Worm (Caenorhabditis elegans) whole organism, young adult: Measurements from ENCODE around the gene spe-39.

Experiments used
- B0261.1 ChIP-seq: sonication (generic microtip); optimal IDR thresholded peaks from 2 replicates; lab custom pipeline; 2016; ENCODE audit warnings: mild to moderate bottlenecking, missing genetic modification characterization, moderate library complexity, missing compliant biosample characterization
- B0336.3 ChIP-seq: fragments of 200-800 bp; sonication (Bioruptor generic); IDR thresholded peaks from 2 replicates; pipeline ENCODE4 v1.3.6; 2022; ENCODE audit warnings: missing genetic modification characterization, missing compliant biosample characterization
- F10E7.11 ChIP-seq: sonication (generic microtip); optimal IDR thresholded peaks from 2 replicates; lab custom pipeline; 2017; ENCODE audit warnings: mild to moderate bottlenecking, missing genetic modification characterization, moderate library complexity, missing compliant biosample characterization
- F37B4.10 ChIP-seq: fragments of 200-800 bp; sonication (Bioruptor generic); IDR thresholded peaks from 2 replicates; pipeline ENCODE4 v1.3.6; 2022; ENCODE audit warnings: missing genetic modification characterization, missing compliant biosample characterization
- F39B2.1 ChIP-seq: fragments of 200-800 bp; sonication (Bioruptor generic); IDR thresholded peaks from 2 replicates; pipeline ENCODE4 v1.3.6; 2022; ENCODE audit warnings: missing genetic modification reagents, missing genetic modification characterization, missing compliant biosample characterization
- F57A8.1 ChIP-seq: fragments of 200-800 bp; sonication (Bioruptor generic); optimal IDR thresholded peaks from 2 replicates; lab custom pipeline; 2018; ENCODE audit warnings: mild to moderate bottlenecking, missing genetic modification characterization, moderate library complexity, missing compliant biosample characterization
- F57C9.4 ChIP-seq: sonication (generic microtip); optimal IDR thresholded peaks from 2 replicates; lab custom pipeline; 2017; ENCODE audit warnings: mild to moderate bottlenecking, missing genetic modification characterization, missing compliant biosample characterization
- K11D2.4 ChIP-seq: fragments of 200-800 bp; sonication (Bioruptor generic); IDR thresholded peaks from 2 replicates; pipeline ENCODE4 v1.3.6; 2022; ENCODE audit warnings: missing genetic modification reagents, missing genetic modification characterization, missing compliant biosample characterization
- K12H6.12 ChIP-seq: fragments of 200-800 bp; sonication (Bioruptor generic); optimal IDR thresholded peaks from 2 replicates; lab custom pipeline; 2018; ENCODE audit warnings: mild to moderate bottlenecking, missing genetic modification characterization, missing compliant biosample characterization
- T07F8.4 ChIP-seq: sonication (generic microtip); optimal IDR thresholded peaks from 2 replicates; lab custom pipeline; 2016; ENCODE audit warnings: mild to moderate bottlenecking, missing genetic modification characterization, moderate library complexity, missing compliant biosample characterization
- Y53F4B.3 ChIP-seq: fragments of 200-800 bp; sonication (Bioruptor generic); IDR thresholded peaks from 2 replicates; pipeline ENCODE4 v1.3.6; 2022; ENCODE audit warnings: missing genetic modification reagents, missing genetic modification characterization, missing compliant biosample characterization
- Y67H2A.10 ChIP-seq: fragments of 200-800 bp; sonication (Bioruptor generic); conservative IDR thresholded peaks from 2 replicates; pipeline ENCODE4 v1.3.6; 2022; ENCODE audit warnings: missing genetic modification reagents, missing genetic modification characterization, missing compliant biosample characterization
- Y95B8A.8 ChIP-seq: fragments of 200-800 bp; sonication (Bioruptor generic); IDR thresholded peaks from 2 replicates; pipeline ENCODE4 v1.3.6; 2022; ENCODE audit warnings: missing genetic modification reagents, missing genetic modification characterization, missing compliant biosample characterization
- aptf-2 ChIP-seq: fragments of 200-800 bp; sonication (Bioruptor generic); conservative IDR thresholded peaks from 2 replicates; pipeline ENCODE4 v1.3.6; 2022; ENCODE audit warnings: missing genetic modification reagents, missing genetic modification characterization, missing compliant biosample characterization
- aptf-3 ChIP-seq: fragments of 200-800 bp; sonication (Bioruptor generic); IDR thresholded peaks from 2 replicates; pipeline ENCODE4 v1.3.6; 2022; ENCODE audit warnings: missing genetic modification characterization, missing compliant biosample characterization
- attf-6 ChIP-seq: fragments of 200-800 bp; sonication (Bioruptor generic); IDR thresholded peaks from 2 replicates; pipeline ENCODE4 v1.3.6; 2022; ENCODE audit warnings: missing genetic modification reagents, missing genetic modification characterization, missing compliant biosample characterization
- bed-1 ChIP-seq: fragments of 200-800 bp; sonication (Bioruptor generic); IDR thresholded peaks from 2 replicates; pipeline ENCODE4 v1.3.6; 2022; ENCODE audit warnings: missing genetic modification reagents, missing genetic modification characterization, missing compliant biosample characterization
- cebp-1 ChIP-seq, 2 experiments: fragments of 200-800 bp in 1 of 2; sonication (Bioruptor generic) in 1 of 2; sonication (generic microtip) in 1 of 2; IDR thresholded peaks in 1 of 2; optimal IDR thresholded peaks in 1 of 2; 2 replicates each; pipeline versions ENCODE4 v1.3.6 to Lab custom; 2017 to 2022; ENCODE audit warnings: missing compliant biosample characterization in 2 of 2, missing genetic modification characterization in 2 of 2, mild to moderate bottlenecking in 1 of 2, missing genetic modification reagents in 1 of 2, moderate library complexity in 1 of 2
- cebp-2 ChIP-seq: fragments of 200-800 bp; sonication (Bioruptor generic); IDR thresholded peaks from 2 replicates; pipeline ENCODE4 v1.3.6; 2022; ENCODE audit warnings: missing genetic modification characterization, missing compliant biosample characterization
- ceh-100 ChIP-seq: fragments of 200-800 bp; sonication (Bioruptor generic); IDR thresholded peaks from 2 replicates; pipeline ENCODE4 v1.3.6; 2022; ENCODE audit warnings: missing genetic modification reagents, missing genetic modification characterization, missing compliant biosample characterization
- ceh-40 ChIP-seq: fragments of 200-800 bp; sonication (Bioruptor generic); IDR thresholded peaks from 2 replicates; pipeline ENCODE4 v1.3.6; 2022; ENCODE audit warnings: missing genetic modification characterization, missing compliant biosample characterization
- dox-1 ChIP-seq: fragments of 200-800 bp; sonication (Bioruptor generic); IDR thresholded peaks from 2 replicates; pipeline ENCODE4 v1.3.6; 2022; ENCODE audit warnings: missing genetic modification reagents, missing genetic modification characterization, missing compliant biosample characterization
- egrh-3 ChIP-seq: fragments of 200-800 bp; sonication (Bioruptor generic); IDR thresholded peaks from 2 replicates; pipeline ENCODE4 v1.3.6; 2022; ENCODE audit warnings: missing genetic modification reagents, missing genetic modification characterization, missing compliant biosample characterization
- ets-4 ChIP-seq: fragments of 200-800 bp; sonication (Bioruptor generic); optimal IDR thresholded peaks from 2 replicates; lab custom pipeline; 2018; ENCODE audit warnings: mild to moderate bottlenecking, missing genetic modification characterization, missing compliant biosample characterization
- fkh-3 ChIP-seq: sonication (generic microtip); optimal IDR thresholded peaks from 2 replicates; lab custom pipeline; 2016; ENCODE audit warnings: mild to moderate bottlenecking, missing genetic modification characterization, missing compliant biosample characterization
- him-1 ChIP-seq: sonication (generic microtip); optimal IDR thresholded peaks from 2 replicates; lab custom pipeline; 2016; ENCODE audit warnings: missing genotype, missing genetic modification reagents, missing genetic modification characterization, missing compliant biosample characterization
- hlh-12 ChIP-seq: sonication (generic microtip); optimal IDR thresholded peaks from 2 replicates; lab custom pipeline; 2016; ENCODE audit warnings: missing genetic modification characterization, missing compliant biosample characterization
- hrde-1 ChIP-seq: sonication (generic microtip); optimal IDR thresholded peaks from 2 replicates; lab custom pipeline; 2016; ENCODE audit warnings: missing genetic modification characterization, mild to moderate bottlenecking, missing compliant biosample characterization, moderate library complexity, missing genotype, missing genetic modification reagents, borderline replicate concordance
- lin-26 ChIP-seq: fragments of 200-800 bp; sonication (Bioruptor generic); IDR thresholded peaks from 2 replicates; pipeline ENCODE4 v1.3.6; 2022; ENCODE audit warnings: missing genetic modification reagents, missing genetic modification characterization, missing compliant biosample characterization
- lin-54 ChIP-seq: fragments of 200-800 bp; sonication (Bioruptor generic); optimal IDR thresholded peaks from 2 replicates; lab custom pipeline; 2018; ENCODE audit warnings: mild to moderate bottlenecking, missing genetic modification characterization, missing compliant biosample characterization
- nfyb-1 ChIP-seq: fragments of 200-800 bp; sonication (Bioruptor generic); IDR thresholded peaks from 2 replicates; pipeline ENCODE4 v1.3.6; 2022; ENCODE audit warnings: missing genetic modification reagents, missing genetic modification characterization, missing compliant biosample characterization
- nhr-179 ChIP-seq: sonication (generic microtip); optimal IDR thresholded peaks from 2 replicates; lab custom pipeline; 2016; ENCODE audit warnings: mild to moderate bottlenecking, missing genetic modification characterization, missing compliant biosample characterization
- nhr-80 ChIP-seq: sonication (generic microtip); optimal IDR thresholded peaks from 2 replicates; lab custom pipeline; 2016; ENCODE audit warnings: missing genetic modification characterization, missing compliant biosample characterization
- rec-8 ChIP-seq, 2 experiments: sonication (generic microtip); optimal IDR thresholded peaks; 2 replicates each; lab custom pipeline; 2016; ENCODE audit warnings: mild to moderate bottlenecking in 2 of 2, missing genetic modification characterization in 2 of 2, missing genetic modification reagents in 2 of 2, missing genotype in 2 of 2, missing biosample characterization in 1 of 2, missing compliant biosample characterization in 1 of 2, moderate library complexity in 1 of 2
- snpc-1.1 ChIP-seq: sonication (generic microtip); optimal IDR thresholded peaks from 2 replicates; lab custom pipeline; 2017; ENCODE audit warnings: missing genetic modification characterization, mild to moderate bottlenecking, missing compliant biosample characterization, antibody characterized with exemption, moderate library complexity, missing genotype, missing genetic modification reagents; ENCODE audit not compliant: insufficient read depth
- snpc-1.3 ChIP-seq: sonication (generic microtip); optimal IDR thresholded peaks from 2 replicates; lab custom pipeline; 2017; ENCODE audit warnings: missing genetic modification characterization, mild to moderate bottlenecking, missing compliant biosample characterization, antibody characterized with exemption, moderate library complexity, missing genotype, missing genetic modification reagents; ENCODE audit not compliant: insufficient read depth
- snpc-3.4 ChIP-seq: sonication (generic microtip); optimal IDR thresholded peaks from 2 replicates; lab custom pipeline; 2017; ENCODE audit warnings: missing genetic modification characterization, mild to moderate bottlenecking, missing compliant biosample characterization, antibody characterized with exemption, moderate library complexity, missing genotype, missing genetic modification reagents
- tbx-9 ChIP-seq: sonication (generic microtip); optimal IDR thresholded peaks from 2 replicates; lab custom pipeline; 2016; ENCODE audit warnings: borderline replicate concordance, missing genetic modification characterization, inconsistent platforms, missing compliant biosample characterization
- tlf-1 ChIP-seq: fragments of 200-800 bp; sonication (Bioruptor generic); optimal IDR thresholded peaks from 2 replicates; lab custom pipeline; 2018; ENCODE audit warnings: mild to moderate bottlenecking, missing genetic modification characterization, missing compliant biosample characterization
- zfh-2 ChIP-seq: fragments of 200-800 bp; sonication (Bioruptor generic); conservative IDR thresholded peaks from 2 replicates; pipeline ENCODE4 v1.3.6; 2022; ENCODE audit warnings: missing genetic modification reagents, missing genetic modification characterization, missing compliant biosample characterization
- ztf-28 ChIP-seq: fragments of 200-800 bp; sonication (Bioruptor generic); IDR thresholded peaks from 2 replicates; pipeline ENCODE4 v1.3.6; 2022; ENCODE audit warnings: missing genetic modification reagents, missing genetic modification characterization, missing compliant biosample characterization

spe-39 gene

ce11 chrV:6803992-6804391 is 18.7 kb downstream of the spe-39 start, which contains the start of gene dmsr-11:
Gene dmsr-11 (minus strand): TSS chrV:6804092.
- TF ChIP-seq him-1 (no peak), snpc-1.3 (tag; lab: Kevin White, UChicago) (no peak), rec-8 (tag; optimal IDR thresholded peaks at IDR 0.05; lab: Kevin White, UChicago) (no peak), snpc-1.1 (tag; lab: Kevin White, UChicago) (no peak), aptf-3 (GFP tag; lab: Robert Waterston, UW) (no peak), ztf-28 (GFP tag; lab: Robert Waterston, UW) (no peak), bed-1 (no peak), Y53F4B.3 (no peak), hrde-1 (tag; lab: Kevin White, UChicago) (no peak), B0336.3 (GFP tag; lab: Robert Waterston, UW) (no peak), zfh-2 (GFP tag; lab: Robert Waterston, UW) (no peak), fkh-3 (tag; lab: Kevin White, UChicago) (no peak), T07F8.4 (tag; lab: Kevin White, UChicago) (no peak), Y67H2A.10 (GFP tag; lab: Robert Waterston, UW) (no peak), nfyb-1 (GFP tag; lab: Robert Waterston, UW) (no peak), tbx-9 (no peak), K11D2.4 (GFP tag; lab: Robert Waterston, UW) (no peak), F10E7.11 (tag; lab: Kevin White, UChicago) (no peak), F39B2.1 (no peak)

- TF ChIP-seq snpc-3.4 (tag; lab: Kevin White, UChicago): no peak
- TF ChIP-seq K12H6.12 (tag; lab: Kevin White, UChicago): no peak
- TF ChIP-seq Y95B8A.8 (GFP tag; lab: Robert Waterston, UW): no peak
Observed at ce11 chrV:6806340-6806739, 21.1 kb downstream of the spe-39 start, which contains the start of gene dmsr-12. Gene dmsr-12 (minus strand): TSS chrV:6806440.

DNA sequence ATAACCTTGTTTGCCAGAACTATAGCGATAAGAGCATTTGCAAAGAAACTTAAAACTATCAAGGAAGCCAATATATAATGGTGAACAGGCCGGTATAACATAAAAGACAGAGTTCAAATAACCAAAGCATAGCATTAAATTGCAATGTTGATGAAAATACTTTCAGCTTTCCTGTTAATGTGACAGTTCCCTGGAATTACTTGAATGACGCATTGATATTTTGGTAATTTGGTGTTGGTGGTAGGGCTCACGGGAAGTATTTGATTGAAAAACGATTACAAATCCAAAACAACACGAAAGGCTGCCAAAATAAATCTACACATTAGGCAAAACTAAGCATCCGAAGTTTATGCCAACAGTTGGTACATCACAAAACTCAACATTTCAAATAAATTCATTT is 23.7 kb downstream of the spe-39 start, which contains the start of gene dmsr-16:
Gene dmsr-16 (minus strand): TSS at position 101 of the 400 bp plus-strand sequence.
- TF ChIP-seq snpc-1.1 (tag; lab: Kevin White, UChicago) (no peak), B0336.3 (GFP tag; lab: Robert Waterston, UW) (no peak), nfyb-1 (GFP tag; lab: Robert Waterston, UW) (no peak), attf-6 (GFP tag; lab: Robert Waterston, UW) (no peak)

ce11 chrV:6810091-6810490 is 24.8 kb downstream of the spe-39 start:
- TF ChIP-seq lin-26 (GFP tag; lab: Robert Waterston, UW) (no peak), snpc-3.4 (tag; lab: Kevin White, UChicago) (no peak), nhr-80 (peak; percentile 48)
- TF ChIP-seq, all 124 proteins: peak for 1

ce11 chrV:6811863-6812262 is 26.6 kb downstream of the spe-39 start:
- TF ChIP-seq cebp-2 (GFP tag; lab: Robert Waterston, UW): no peak
- TF ChIP-seq egrh-3: no peak
- peak; percentile 91 for TF ChIP-seq nhr-80
- 0 out of 2 replicates have a peak, but pooled peaks have one; percentile 10 for TF ChIP-seq ceh-40 (GFP tag; lab: Robert Waterston, UW)
- TF ChIP-seq F37B4.10: no peak
- TF ChIP-seq F57A8.1: no peak
- no peak for TF ChIP-seq hlh-12 (tag; lab: Kevin White, UChicago)
- TF ChIP-seq F57C9.4: no peak
- 0 out of 2 replicates have a peak, but pooled peaks have one; percentile 34 for TF ChIP-seq cebp-1 (GFP tag; IDR thresholded peaks at IDR 0.05; lab: Robert Waterston, UW)
- TF ChIP-seq cebp-1 (tag; optimal IDR thresholded peaks at IDR 0.05; lab: Kevin White, UChicago): no peak
- TF ChIP-seq dox-1 (GFP tag; lab: Robert Waterston, UW): no peak
- TF ChIP-seq aptf-2 (GFP tag; lab: Robert Waterston, UW): no peak
- TF ChIP-seq nhr-179 (tag; lab: Kevin White, UChicago): no peak
- peak; percentile 81 for TF ChIP-seq ets-4 (GFP tag; lab: Kevin White, UChicago)
- no peak for TF ChIP-seq lin-54 (GFP tag; lab: Kevin White, UChicago)
- no peak for TF ChIP-seq B0261.1
- no peak for TF ChIP-seq tlf-1 (GFP tag; lab: Kevin White, UChicago)
- TF ChIP-seq ceh-100 (GFP tag; lab: Robert Waterston, UW): no peak
